Worm (Caenorhabditis elegans): Measurements from ENCODE around the gene W09G12.9.

DNA sequence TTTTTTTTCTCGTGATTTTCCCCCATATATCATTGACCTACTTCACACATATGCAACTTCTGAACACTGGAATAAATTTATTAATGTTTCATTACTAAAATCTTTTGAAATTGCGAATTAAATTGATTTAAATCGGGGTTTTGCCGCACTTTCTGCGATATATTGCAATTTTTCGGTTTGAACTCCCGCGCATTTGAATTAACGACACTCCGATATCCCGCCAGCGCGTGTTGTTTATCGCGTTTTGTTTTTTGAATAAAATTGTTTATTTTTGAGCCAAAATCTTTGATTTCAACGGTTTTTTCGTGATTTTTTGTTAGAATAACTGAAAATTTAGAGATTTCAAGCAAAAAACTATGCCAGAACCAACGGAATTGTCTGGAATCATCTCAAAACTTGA is 38.7 kb upstream of the W09G12.9 start, which contains the start of gene Y104H12D.2:
- TF ChIP-seq W03F9.2 (tag; optimal IDR thresholded peaks at IDR 0.05): no peak
- TF ChIP-seq him-1 (tag; optimal IDR thresholded peaks at IDR 0.05): no peak
- no peak for TF ChIP-seq dao-5 (tag; optimal IDR thresholded peaks at IDR 0.05)

Data from whole organism, L4/young adult.